Fruit fly (Drosophila melanogaster) S2 (cell line): ENCODE results near the gene Bulli.

Experiments used
- CG8478 ChIP-seq: fragments of >200 bp; optimal IDR thresholded peaks from 2 replicates; lab custom pipeline; 2018
- CTCF ChIP-seq, 2 experiments: fragments of >200 bp; optimal IDR thresholded peaks; 2 replicates each; lab custom pipeline; 2018

DNA sequence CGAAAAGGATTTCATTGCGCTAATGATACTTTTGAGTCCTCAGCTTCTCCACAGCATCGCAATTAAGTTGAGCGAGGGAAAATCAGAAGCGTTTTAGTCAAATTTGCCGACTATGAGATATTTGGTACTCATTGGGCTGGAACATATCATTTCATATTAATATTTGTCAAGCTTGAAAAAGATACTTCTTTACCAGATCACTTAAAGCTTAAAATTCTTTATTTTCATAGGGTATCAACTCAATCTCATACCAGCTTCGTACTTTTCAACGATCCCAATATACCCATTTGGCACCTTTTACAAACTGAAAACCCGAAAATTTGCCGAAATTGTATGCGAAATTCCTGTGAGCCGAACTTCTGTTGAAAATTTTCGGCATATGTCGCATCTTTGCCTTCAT, 16.7 kb upstream of the Bulli start:
- TF ChIP-seq CG8478 (lab: Kevin White, UChicago) = no peak
- TF ChIP-seq CTCF (optimal IDR thresholded peaks at IDR 0.05; lab: Kevin White, UChicago) = no peak
